Fruit fly (Drosophila melanogaster) whole organism, pupa: ENCODE measurements around the gene CG42374.

Experiments used
- CG10348 ChIP-seq: fragments of 200-800 bp; sonication (Bioruptor generic); IDR thresholded peaks from 2 replicates; pipeline ENCODE4 v1.3.6; 2022; ENCODE audit warnings: missing biosample characterization, missing genetic modification characterization
- CG12605 ChIP-seq: fragments of 200-800 bp; sonication (Bioruptor generic); IDR thresholded peaks from 2 replicates; pipeline ENCODE4 v1.3.6; 2022; ENCODE audit warnings: missing biosample characterization, missing genetic modification characterization
- CG13204 ChIP-seq: fragments of 200-800 bp; sonication (Bioruptor generic); optimal IDR thresholded peaks from 2 replicates; lab custom pipeline; 2018; ENCODE audit warnings: missing biosample characterization, mild to moderate bottlenecking, missing genetic modification characterization, moderate library complexity
- CG14655 ChIP-seq: fragments of 200-800 bp; sonication (Bioruptor generic); optimal IDR thresholded peaks from 3 replicates; lab custom pipeline; 2017; ENCODE audit warnings: mild to moderate bottlenecking, missing biosample characterization, missing genetic modification reagents, missing genetic modification characterization
- CG15710 ChIP-seq: fragments of 200-800 bp; sonication (Bioruptor generic); optimal IDR thresholded peaks from 2 replicates; lab custom pipeline; 2018; ENCODE audit warnings: missing biosample characterization, mild to moderate bottlenecking, missing genetic modification characterization, moderate library complexity
- CG17806 ChIP-seq: fragments of 200-800 bp; sonication (Bioruptor generic); optimal IDR thresholded peaks from 2 replicates; lab custom pipeline; 2018; ENCODE audit warnings: missing biosample characterization, mild to moderate bottlenecking, missing genetic modification characterization, moderate library complexity
- CG32121 ChIP-seq: fragments of 200-800 bp; sonication (Bioruptor generic); IDR thresholded peaks from 2 replicates; pipeline ENCODE4 v1.3.6; 2022; ENCODE audit warnings: missing biosample characterization, missing genetic modification characterization
- CG34367 ChIP-seq: fragments of 200-800 bp; sonication (Bioruptor generic); optimal IDR thresholded peaks from 2 replicates; lab custom pipeline; 2018; ENCODE audit warnings: missing biosample characterization, mild to moderate bottlenecking, missing genetic modification characterization
- CG4496 ChIP-seq: fragments of 200-800 bp; sonication (Bioruptor generic); IDR thresholded peaks from 3 replicates; pipeline ENCODE4 v1.3.6; 2022; ENCODE audit warnings: missing biosample characterization, missing genetic modification characterization
- CG8159 ChIP-seq: fragments of 200-800 bp; sonication (Bioruptor generic); optimal IDR thresholded peaks from 3 replicates; lab custom pipeline; 2018; ENCODE audit warnings: missing biosample characterization, mild to moderate bottlenecking, missing genetic modification characterization, moderate library complexity
- CG8301 ChIP-seq: fragments of 200-800 bp; sonication (Bioruptor generic); optimal IDR thresholded peaks from 2 replicates; lab custom pipeline; 2018; ENCODE audit warnings: missing biosample characterization, mild to moderate bottlenecking, missing genetic modification characterization
- CG9948 ChIP-seq: fragments of 200-800 bp; sonication (Bioruptor generic); optimal IDR thresholded peaks from 2 replicates; lab custom pipeline; 2018; ENCODE audit warnings: missing biosample characterization, mild to moderate bottlenecking, missing genetic modification characterization, moderate library complexity
- D1 ChIP-seq: fragments of 200-800 bp; sonication (Bioruptor generic); optimal IDR thresholded peaks from 2 replicates; lab custom pipeline; 2018; ENCODE audit warnings: missing biosample characterization, mild to moderate bottlenecking, missing genetic modification characterization, moderate library complexity
- EcR ChIP-seq: fragments of 200-800 bp; sonication (Bioruptor generic); optimal IDR thresholded peaks from 3 replicates; lab custom pipeline; 2019; ENCODE audit warnings: missing biosample characterization, missing genetic modification characterization, mild to moderate bottlenecking, moderate library complexity, missing genetic modification reagents
- Ets98B ChIP-seq: fragments of 200-800 bp; sonication (Bioruptor generic); IDR thresholded peaks from 2 replicates; pipeline ENCODE4 v1.3.6; 2022; ENCODE audit warnings: missing biosample characterization, missing genetic modification characterization
- Pif1A ChIP-seq: fragments of 200-800 bp; sonication (Bioruptor generic); optimal IDR thresholded peaks from 3 replicates; lab custom pipeline; 2016; ENCODE audit warnings: missing biosample characterization, missing genetic modification characterization
- Pif1B ChIP-seq: fragments of 200-800 bp; sonication (Bioruptor generic); optimal IDR thresholded peaks from 3 replicates; lab custom pipeline; 2016; ENCODE audit warnings: missing biosample characterization, missing genetic modification characterization
- Snoo ChIP-seq: fragments of 200-800 bp; sonication (Bioruptor generic); optimal IDR thresholded peaks from 3 replicates; lab custom pipeline; 2017; ENCODE audit warnings: missing biosample characterization, mild to moderate bottlenecking, missing genetic modification characterization, inconsistent platforms
- fd96Ca ChIP-seq: fragments of 200-800 bp; sonication (Bioruptor generic); IDR thresholded peaks from 3 replicates; pipeline ENCODE4 v1.3.6; 2022; ENCODE audit warnings: missing biosample characterization, missing genetic modification characterization
- gl ChIP-seq: fragments of 200-800 bp; sonication (Bioruptor generic); optimal IDR thresholded peaks from 2 replicates; lab custom pipeline; 2018; ENCODE audit warnings: missing biosample characterization, mild to moderate bottlenecking, missing genetic modification characterization
- rn ChIP-seq: fragments of 200-800 bp; sonication (Bioruptor generic); IDR thresholded peaks from 2 replicates; pipeline ENCODE4 v1.3.6; 2022; ENCODE audit warnings: missing biosample characterization, missing genetic modification characterization

Gene CG42374

DNA sequence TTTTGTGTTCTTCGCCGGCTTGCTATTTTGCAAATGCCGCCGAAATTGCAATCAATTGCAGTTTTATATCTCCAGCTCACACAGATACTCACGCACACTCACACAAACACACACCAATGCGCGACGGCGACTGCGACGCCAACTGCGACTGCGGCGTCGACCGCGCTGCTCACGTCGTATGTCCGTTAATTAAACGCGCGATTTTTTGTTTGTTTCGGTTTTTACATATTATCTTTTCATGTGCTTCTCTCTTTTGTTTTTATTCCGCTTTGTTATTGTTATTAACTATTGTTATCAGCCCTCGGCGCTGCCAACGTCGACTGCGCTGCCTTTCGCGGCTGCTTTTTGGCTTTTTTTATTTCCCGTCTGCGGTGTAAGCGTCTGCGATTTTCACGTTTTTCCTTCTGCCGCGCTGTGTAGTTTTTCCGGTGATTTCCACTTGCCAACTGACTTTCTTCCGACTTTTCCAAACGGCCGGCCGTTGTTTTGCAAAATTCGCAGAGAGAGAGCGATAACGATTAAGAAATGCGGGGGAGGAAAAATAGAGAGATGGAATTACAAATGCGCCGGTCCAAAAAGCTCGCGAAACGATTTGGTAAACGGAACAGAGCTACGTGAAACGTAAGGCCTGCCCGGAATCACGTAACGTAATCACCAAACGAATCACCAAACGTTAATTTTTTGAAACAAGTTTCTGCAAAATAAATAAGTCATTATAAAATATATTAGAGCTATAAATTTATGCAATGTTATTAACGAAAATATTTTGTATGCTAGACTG, 28.5 kb upstream of the CG42374 start, which contains the start of gene fz2:
TSS of gene fz2 (minus strand) at position 452 of the 781 bp plus-strand sequence.
- TF ChIP-seq Ets98B: no peak
- no peak for TF ChIP-seq EcR (GFP tag; lab: Kevin White, UChicago)
- TF ChIP-seq CG34367 (tag; lab: Kevin White, UChicago): no peak
- no peak for TF ChIP-seq CG15710 (tag; lab: Kevin White, UChicago)
- peak; percentile 47; the same call in 1 of the 3 replicates for TF ChIP-seq CG4496 (GFP tag; lab: Robert Waterston, UW)
- TF ChIP-seq CG32121 (GFP tag; lab: Robert Waterston, UW): 0 out of 2 replicates have a peak, but pooled peaks have one; percentile 32
- no peak for TF ChIP-seq Pif1B

DNA sequence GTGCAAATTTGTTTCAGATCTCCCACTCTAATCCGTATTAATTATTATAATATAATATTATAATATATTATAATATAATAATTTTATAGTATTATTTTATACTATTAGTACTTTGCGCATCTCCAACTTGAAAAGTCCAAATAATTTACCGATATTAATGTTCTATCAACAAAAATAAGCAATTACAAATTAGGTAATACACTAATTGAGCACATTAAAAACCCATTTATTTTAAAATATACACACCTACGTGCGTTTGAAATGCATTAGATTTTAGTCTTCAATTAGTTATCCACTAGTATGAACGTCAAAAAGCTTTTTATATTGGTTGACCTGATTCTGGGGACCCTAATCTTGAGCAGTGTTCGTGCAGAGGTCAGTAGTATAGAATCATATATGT, 27.5 kb upstream of the CG42374 start, which contains the start of gene CG33647:
TSS of gene CG33647 (plus strand) at position 301 of the 400 bp plus-strand sequence.
- no peak for TF ChIP-seq CG8301 (tag; lab: Kevin White, UChicago)
- TF ChIP-seq D1: no peak

DNA sequence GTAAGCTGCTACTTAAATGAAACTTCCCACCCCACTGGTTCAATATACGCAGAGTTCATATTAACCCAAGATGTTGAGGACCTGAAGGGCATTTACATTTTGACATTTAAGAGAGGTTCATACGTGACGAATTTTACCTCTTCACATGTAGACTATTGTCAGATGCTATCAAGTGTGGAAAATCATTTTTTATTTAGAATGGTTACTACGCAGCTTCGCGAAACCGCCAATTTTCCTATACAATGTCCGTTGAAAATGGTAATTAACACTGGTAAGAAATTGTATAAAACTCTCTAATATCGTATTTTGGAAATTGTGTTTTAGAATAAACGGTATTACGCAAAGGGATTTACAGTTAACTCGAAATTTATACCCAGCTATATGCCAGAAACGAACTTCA, 27.0 kb upstream of the CG42374 start:
- TF ChIP-seq CG17806 (tag; lab: Kevin White, UChicago) (no peak), rn (GFP tag; lab: Robert Waterston, UW) (no peak), CG14655 (GFP tag; lab: Kevin White, UChicago) (no peak), fd96Ca (GFP tag; lab: Robert Waterston, UW) (no peak), Ets98B (no peak), CG34367 (tag; lab: Kevin White, UChicago) (no peak)

dm6 chr3L:19237780-19238179, 25.8 kb upstream of the CG42374 start:
- no peak for TF ChIP-seq Pif1B
- TF ChIP-seq EcR (GFP tag; lab: Kevin White, UChicago): no peak

- TF ChIP-seq CG34367 (tag; lab: Kevin White, UChicago) (no peak), CG9948 (tag; lab: Kevin White, UChicago) (no peak), CG13204 (GFP tag; lab: Kevin White, UChicago) (no peak), CG12605 (GFP tag; lab: Robert Waterston, UW) (no peak), CG10348 (GFP tag; lab: Robert Waterston, UW) (no peak), fd96Ca (GFP tag; lab: Robert Waterston, UW) (no peak), Snoo (tag; lab: Kevin White, UChicago) (no peak), CG8301 (tag; lab: Kevin White, UChicago) (no peak), CG4496 (GFP tag; lab: Robert Waterston, UW) (no peak)
Measured at dm6 chr3L:19251643-19252042, 11.9 kb upstream of the CG42374 start.

DNA sequence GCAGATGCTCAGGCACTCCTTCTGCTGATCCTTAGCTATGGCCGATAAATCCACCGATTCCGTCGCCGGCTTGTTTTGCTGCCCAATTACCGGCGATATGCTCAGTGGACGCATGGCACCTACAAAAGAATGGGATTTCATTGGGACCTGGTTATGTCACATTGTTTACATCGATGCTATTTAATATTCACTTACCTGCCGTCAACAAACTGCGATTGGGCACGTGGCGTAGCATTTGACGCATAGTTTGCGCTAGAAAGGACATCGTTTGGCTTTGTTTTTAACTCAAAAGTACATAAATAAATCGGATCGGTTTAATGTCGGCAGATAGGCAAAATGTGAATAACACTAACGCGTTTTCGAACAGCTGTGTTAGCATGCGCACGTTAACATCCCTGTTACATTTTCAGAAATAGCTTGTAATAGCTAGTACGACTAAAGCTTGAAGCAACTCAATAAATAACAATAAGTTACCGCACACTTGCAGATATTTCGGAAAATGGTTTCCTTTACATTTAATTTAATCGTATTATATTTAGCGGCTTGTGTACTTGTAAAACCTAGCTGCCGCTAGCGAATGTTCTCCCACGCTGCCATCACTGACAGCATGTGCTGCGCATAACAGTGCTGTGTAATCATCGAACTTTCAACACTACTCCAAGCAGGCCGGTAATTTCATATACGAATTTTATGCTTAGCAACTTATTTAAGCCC, 8.7 kb upstream of the CG42374 start, which contains the start of the genes mRpL21 and rept:
TSS of gene mRpL21 (minus strand) at position 347 of the 714 bp plus-strand sequence.
TSS of gene rept (plus strand) at position 626 of the 714 bp plus-strand sequence.
- TF ChIP-seq CG12605 (GFP tag; lab: Robert Waterston, UW) (no peak), gl (tag; lab: Kevin White, UChicago) (no peak), CG15710 (tag; lab: Kevin White, UChicago) (peak; percentile 56), CG9948 (tag; lab: Kevin White, UChicago) (no peak), CG4496 (GFP tag; lab: Robert Waterston, UW) (peak; percentile 55; the same call in 2 of the 3 replicates), CG17806 (tag; lab: Kevin White, UChicago) (peak; percentile 13), CG10348 (GFP tag; lab: Robert Waterston, UW) (no peak), rn (GFP tag; lab: Robert Waterston, UW) (no peak), Pif1B (no peak), fd96Ca (GFP tag; lab: Robert Waterston, UW) (no peak), EcR (GFP tag; lab: Kevin White, UChicago) (no peak), CG34367 (tag; lab: Kevin White, UChicago) (peak; percentile 20), D1 (peak; percentile 24), CG8159 (tag; lab: Kevin White, UChicago) (no peak), CG32121 (GFP tag; lab: Robert Waterston, UW) (no peak), CG14655 (GFP tag; lab: Kevin White, UChicago) (no peak), CG8301 (tag; lab: Kevin White, UChicago) (no peak), Snoo (tag; lab: Kevin White, UChicago) (peak; percentile 34), CG13204 (GFP tag; lab: Kevin White, UChicago) (no peak), Ets98B (no peak; the same call in 1 of the 2 replicates), Pif1A (no peak)
- TF ChIP-seq, all 21 proteins: peak for 6
